Worm (Caenorhabditis elegans): Measurements from ENCODE around the gene C04B4.2.

C04B4.2 gene

ce11 chrX:12285496-12285895 is 2.4 kb downstream of the C04B4.2 start, which contains the start of gene lips-2:
lips-2 (plus strand) TSS chrX:12285796.
- TF ChIP-seq bed-1 (GFP tag; IDR thresholded peaks at IDR 0.05) (no peak), unc-130 (GFP tag; optimal IDR thresholded peaks at IDR 0.05) (no peak), ztf-26 (tag; optimal IDR thresholded peaks at IDR 0.05) (no peak), F52B5.7 (tag; optimal IDR thresholded peaks at IDR 0.05) (no peak), nhr-120 (GFP tag; IDR thresholded peaks at IDR 0.05) (no peak), athp-1 (tag; optimal IDR thresholded peaks at IDR 0.05) (no peak), nhr-27 (tag; optimal IDR thresholded peaks at IDR 0.05) (no peak), hsf-1 (GFP tag; IDR thresholded peaks at IDR 0.05) (no peak), mel-28 (tag; optimal IDR thresholded peaks at IDR 0.05; ENCODE audit: borderline replicate concordance) (no peak), ceh-100 (GFP tag; IDR thresholded peaks at IDR 0.05) (no peak), tbp1 (GFP tag; optimal IDR thresholded peaks at IDR 0.05) (no peak), lin-26 (GFP tag; IDR thresholded peaks at IDR 0.05) (no peak), him-1 (tag; optimal IDR thresholded peaks at IDR 0.05) (no peak), egrh-3 (GFP tag; IDR thresholded peaks at IDR 0.05) (no peak), madf-3 (GFP tag; IDR thresholded peaks at IDR 0.05) (no peak), lin-40 (tag; optimal IDR thresholded peaks at IDR 0.05) (no peak), bed-2 (GFP tag; IDR thresholded peaks at IDR 0.05) (no peak), Y53G8AR.9 (GFP tag; conservative IDR thresholded peaks at IDR 0.05) (no peak)

- TF ChIP-seq lag-1 (GFP tag; IDR thresholded peaks at IDR 0.05), result no peak
- TF ChIP-seq Y67H2A.10 (GFP tag; conservative IDR thresholded peaks at IDR 0.05), result no peak
- TF ChIP-seq Y95B8A.8 (GFP tag; IDR thresholded peaks at IDR 0.05), result no peak
- no peak for TF ChIP-seq rec-8 (tag; optimal IDR thresholded peaks at IDR 0.05)
- no peak for TF ChIP-seq ztf-6 (GFP tag; IDR thresholded peaks at IDR 0.05)
- TF ChIP-seq ztf-3 (GFP tag; optimal IDR thresholded peaks at IDR 0.05), result no peak
- TF ChIP-seq somi-1 (GFP tag; optimal IDR thresholded peaks at IDR 0.05), result no peak
- TF ChIP-seq him-1 (tag; optimal IDR thresholded peaks at IDR 0.05), result no peak
- no peak for TF ChIP-seq ztf-28 (GFP tag; IDR thresholded peaks at IDR 0.05)
- TF ChIP-seq lsl-1 (GFP tag; optimal IDR thresholded peaks at IDR 0.05), result no peak
- TF ChIP-seq aptf-3 (GFP tag; IDR thresholded peaks at IDR 0.05), result no peak
- no peak for TF ChIP-seq bed-2 (GFP tag; IDR thresholded peaks at IDR 0.05)
- TF ChIP-seq lin-40 (tag; optimal IDR thresholded peaks at IDR 0.05), result no peak
- TF ChIP-seq mel-28 (tag; optimal IDR thresholded peaks at IDR 0.05; ENCODE audit: borderline replicate concordance), result no peak
- no peak for TF ChIP-seq hlh-26 (GFP tag; conservative IDR thresholded peaks at IDR 0.05)
- TF ChIP-seq repo-1 (tag; optimal IDR thresholded peaks at IDR 0.05), result no peak
- TF ChIP-seq B0261.1 (tag; optimal IDR thresholded peaks at IDR 0.05), result no peak
- TF ChIP-seq Y79H2A.3 (GFP tag; conservative IDR thresholded peaks at IDR 0.05), result no peak
Measured at ce11 chrX:12288254-12288653, 5.2 kb downstream of the C04B4.2 start, which contains the start of gene C04B4.5. C04B4.5 (minus strand) TSS chrX:12288354.

ce11 chrX:12290539-12290938 is 7.5 kb downstream of the C04B4.2 start, which contains the start of gene C04B4.4:
C04B4.4 (plus strand) TSS chrX:12290839.
- TF ChIP-seq C06A6.2 (GFP tag; conservative IDR thresholded peaks at IDR 0.05) (no peak), mes-4 (tag; optimal IDR thresholded peaks at IDR 0.05) (no peak), hlh-12 (tag; optimal IDR thresholded peaks at IDR 0.05) (no peak), Y79H2A.3 (GFP tag; conservative IDR thresholded peaks at IDR 0.05) (no peak), Y53F4B.3 (GFP tag; IDR thresholded peaks at IDR 0.05) (no peak), dox-1 (GFP tag; IDR thresholded peaks at IDR 0.05) (no peak), ztf-22 (GFP tag; optimal IDR thresholded peaks at IDR 0.05) (no peak), F37B4.10 (GFP tag; IDR thresholded peaks at IDR 0.05) (no peak), ztf-18 (tag; optimal IDR thresholded peaks at IDR 0.05) (no peak), T07F8.4 (tag; optimal IDR thresholded peaks at IDR 0.05) (no peak), T26A5.8 (tag; optimal IDR thresholded peaks at IDR 0.05) (no peak), unc-130 (GFP tag; optimal IDR thresholded peaks at IDR 0.05) (no peak), chd-7 (tag; optimal IDR thresholded peaks at IDR 0.05) (no peak), F22D6.2 (tag; optimal IDR thresholded peaks at IDR 0.05) (no peak), bed-1 (GFP tag; IDR thresholded peaks at IDR 0.05) (no peak), Y95B8A.8 (GFP tag; IDR thresholded peaks at IDR 0.05) (no peak), egl-44 (GFP tag; IDR thresholded peaks at IDR 0.05) (no peak), ceh-100 (GFP tag; IDR thresholded peaks at IDR 0.05) (no peak), F10E7.11 (tag; optimal IDR thresholded peaks at IDR 0.05) (no peak)
